Worm (Caenorhabditis elegans) whole organism, L1 larva: ENCODE results near the gene pgph-1.

Source experiments
- C16A3.4 ChIP-seq: fragments of 150-350 bp; optimal IDR thresholded peaks from 2 replicates; lab custom pipeline; 2014; ENCODE audit warnings: missing biosample characterization, missing genetic modification characterization
- F16B12.6 ChIP-seq: fragments of 150-350 bp; optimal IDR thresholded peaks from 2 replicates; lab custom pipeline; 2014; ENCODE audit warnings: missing biosample characterization, missing genetic modification characterization
- blmp-1 ChIP-seq: fragments of 150-350 bp; optimal IDR thresholded peaks from 2 replicates; lab custom pipeline; 2014; ENCODE audit warnings: missing biosample characterization, missing genetic modification characterization
- ceh-82 ChIP-seq, 3 experiments: fragments of 150-350 bp in 1 of 3; sonication (generic microtip) in 2 of 3; optimal IDR thresholded peaks; 2 replicates each; lab custom pipeline; 2014 to 2017; ENCODE audit warnings: missing biosample characterization in 3 of 3, missing genetic modification characterization in 3 of 3
- ceh-88 ChIP-seq: fragments of 200-800 bp; sonication (Bioruptor generic); IDR thresholded peaks from 2 replicates; pipeline ENCODE4 v1.3.6; 2022; ENCODE audit warnings: missing genetic modification characterization, missing compliant biosample characterization
- dpl-1 ChIP-seq, 3 experiments: fragments of 150-350 bp in 2 of 3; sonication (generic microtip) in 1 of 3; optimal IDR thresholded peaks; 2 replicates each; lab custom pipeline; 2014 to 2017; ENCODE audit warnings: missing biosample characterization in 3 of 3, missing genetic modification characterization in 3 of 3, missing genetic modification reagents in 3 of 3
- dsc-1 ChIP-seq: sonication (generic microtip); optimal IDR thresholded peaks from 2 replicates; lab custom pipeline; 2016; ENCODE audit warnings: mild to moderate bottlenecking, missing genetic modification characterization, missing compliant biosample characterization
- efl-1 ChIP-seq, 4 experiments: fragments of 150-350 bp; optimal IDR thresholded peaks in 3 of 4; peaks in 1 of 4; 1 replicate in 1 of 4; 2 replicates in 3 of 4; lab custom pipeline; 2014; ENCODE audit warnings: missing biosample characterization in 2 of 4, missing genetic modification characterization in 2 of 4, missing genetic modification reagents in 2 of 4
- efl-3 ChIP-seq: fragments of 200-800 bp; sonication (Bioruptor generic); optimal IDR thresholded peaks from 2 replicates; lab custom pipeline; 2018; ENCODE audit warnings: mild to moderate bottlenecking, missing genetic modification characterization, missing compliant biosample characterization
- ets-5 ChIP-seq: fragments of 200-800 bp; sonication (Bioruptor generic); IDR thresholded peaks from 2 replicates; pipeline ENCODE4 v1.3.6; 2022; ENCODE audit warnings: missing genetic modification characterization, missing compliant biosample characterization
- fkh-8 ChIP-seq: sonication (generic microtip); optimal IDR thresholded peaks from 2 replicates; lab custom pipeline; 2016; ENCODE audit warnings: mild to moderate bottlenecking, missing genetic modification characterization, missing compliant biosample characterization
- grh-1 ChIP-seq: fragments of 200-800 bp; sonication (Bioruptor generic); IDR thresholded peaks from 2 replicates; pipeline ENCODE4 v1.3.6; 2022; ENCODE audit warnings: missing genetic modification reagents, missing genetic modification characterization, missing compliant biosample characterization
- hpl-2 ChIP-seq: fragments of 150-350 bp; optimal IDR thresholded peaks from 2 replicates; lab custom pipeline; 2014; ENCODE audit warnings: missing biosample characterization, missing genetic modification reagents, missing genetic modification characterization
- isw-1 ChIP-seq: fragments of 200-800 bp; sonication (Bioruptor generic); IDR thresholded peaks from 2 replicates; pipeline ENCODE4 v1.3.6; 2022; ENCODE audit warnings: missing genetic modification characterization, missing compliant biosample characterization
- jun-1 ChIP-seq: fragments of 150-350 bp; optimal IDR thresholded peaks from 2 replicates; lab custom pipeline; 2014; ENCODE audit warnings: missing biosample characterization, missing genetic modification reagents, missing genetic modification characterization
- lin-13 ChIP-seq: fragments of 150-350 bp; optimal IDR thresholded peaks from 2 replicates; lab custom pipeline; 2014; ENCODE audit warnings: missing biosample characterization, missing genetic modification reagents, missing genetic modification characterization
- lin-14 ChIP-seq: fragments of 200-800 bp; sonication (Bioruptor generic); optimal IDR thresholded peaks from 2 replicates; lab custom pipeline; 2018; ENCODE audit warnings: mild to moderate bottlenecking, missing genetic modification characterization, moderate library complexity, missing compliant biosample characterization
- lin-15B ChIP-seq: fragments of 150-350 bp; sonication (generic microtip); optimal IDR thresholded peaks from 3 replicates; lab custom pipeline; 2014; ENCODE audit warnings: missing biosample characterization, missing genetic modification characterization
- lin-35 ChIP-seq, 2 experiments: fragments of 150-350 bp; optimal IDR thresholded peaks; 2 replicates each; lab custom pipeline; 2014; ENCODE audit warnings: missing biosample characterization in 2 of 2, missing genetic modification characterization in 2 of 2, missing genetic modification reagents in 2 of 2
- lir-3 ChIP-seq: sonication (generic microtip); optimal IDR thresholded peaks from 2 replicates; lab custom pipeline; 2016; ENCODE audit warnings: mild to moderate bottlenecking, missing genetic modification characterization, moderate library complexity, missing compliant biosample characterization; ENCODE audit not compliant: poor library complexity
- lsy-2 ChIP-seq, 2 experiments: fragments of 150-350 bp; optimal IDR thresholded peaks; 2 replicates each; lab custom pipeline; 2014; ENCODE audit warnings: missing biosample characterization in 2 of 2, missing genetic modification characterization in 2 of 2
- mab-9 ChIP-seq: fragments of 200-800 bp; sonication (Bioruptor generic); IDR thresholded peaks from 2 replicates; pipeline ENCODE4 v1.3.6; 2022; ENCODE audit warnings: missing genetic modification reagents, missing genetic modification characterization, missing compliant biosample characterization
- mdl-1 ChIP-seq, 2 experiments: fragments of 150-350 bp; optimal IDR thresholded peaks; 2 replicates each; lab custom pipeline; 2014 to 2017; ENCODE audit warnings: missing biosample characterization in 2 of 2, missing genetic modification characterization in 2 of 2, inconsistent platforms in 1 of 2
- mep-1 ChIP-seq: fragments of 150-350 bp; optimal IDR thresholded peaks from 2 replicates; lab custom pipeline; 2014; ENCODE audit warnings: missing biosample characterization, missing genetic modification characterization
- nhr-19 ChIP-seq: fragments of 200-800 bp; sonication (Bioruptor generic); conservative IDR thresholded peaks from 2 replicates; pipeline ENCODE4 v1.3.6; 2022; ENCODE audit warnings: missing genetic modification characterization, missing compliant biosample characterization
- nhr-20 ChIP-seq: sonication (generic microtip); optimal IDR thresholded peaks from 2 replicates; lab custom pipeline; 2016; ENCODE audit warnings: mild to moderate bottlenecking, missing genetic modification characterization, missing compliant biosample characterization
- nhr-47 ChIP-seq: sonication (generic microtip); optimal IDR thresholded peaks from 2 replicates; lab custom pipeline; 2016; ENCODE audit warnings: mild to moderate bottlenecking, missing genetic modification characterization, moderate library complexity, missing compliant biosample characterization
- nhr-71 ChIP-seq: sonication (generic microtip); optimal IDR thresholded peaks from 2 replicates; lab custom pipeline; 2016; ENCODE audit warnings: mild to moderate bottlenecking, missing genetic modification characterization, moderate library complexity, missing compliant biosample characterization
- nhr-85 ChIP-seq: sonication (generic microtip); peaks from one replicate; lab custom pipeline; 2016; ENCODE audit warnings: missing genetic modification characterization, inconsistent platforms, missing compliant biosample characterization
- nhr-90 ChIP-seq: sonication (generic microtip); optimal IDR thresholded peaks from 2 replicates; lab custom pipeline; 2016; ENCODE audit warnings: mild to moderate bottlenecking, missing genetic modification characterization, missing compliant biosample characterization; ENCODE audit not compliant: poor library complexity
- rnt-1 ChIP-seq: sonication (generic microtip); optimal IDR thresholded peaks from 2 replicates; lab custom pipeline; 2016; ENCODE audit warnings: mild to moderate bottlenecking, missing genetic modification characterization, moderate library complexity, missing compliant biosample characterization
- skn-1 ChIP-seq: fragments of 150-350 bp; optimal IDR thresholded peaks from 2 replicates; lab custom pipeline; 2014; ENCODE audit warnings: missing biosample characterization, missing genetic modification characterization
- snu-23 ChIP-seq: sonication (generic microtip); optimal IDR thresholded peaks from 2 replicates; lab custom pipeline; 2016; ENCODE audit warnings: missing genetic modification characterization, missing compliant biosample characterization
- swsn-7 ChIP-seq: sonication (generic microtip); optimal IDR thresholded peaks from 2 replicates; lab custom pipeline; 2016; ENCODE audit warnings: missing genetic modification characterization, missing compliant biosample characterization
- tbx-2 ChIP-seq: sonication (generic microtip); optimal IDR thresholded peaks from 2 replicates; lab custom pipeline; 2016; ENCODE audit warnings: missing genetic modification characterization, missing compliant biosample characterization
- unc-130 ChIP-seq: fragments of 150-350 bp; optimal IDR thresholded peaks from 2 replicates; lab custom pipeline; 2017; ENCODE audit warnings: missing biosample characterization, missing genetic modification characterization, inconsistent platforms
- unc-98 ChIP-seq: fragments of 200-800 bp; sonication (Bioruptor generic); IDR thresholded peaks from 2 replicates; pipeline ENCODE4 v1.3.6; 2022; ENCODE audit warnings: missing genetic modification characterization, missing compliant biosample characterization
- xbp-1 ChIP-seq: sonication (generic microtip); optimal IDR thresholded peaks from 2 replicates; lab custom pipeline; 2016; ENCODE audit warnings: missing genetic modification characterization, missing compliant biosample characterization
- zag-1 ChIP-seq: fragments of 150-350 bp; optimal IDR thresholded peaks from 2 replicates; lab custom pipeline; 2014; ENCODE audit warnings: missing biosample characterization, missing genetic modification characterization
- ztf-4 ChIP-seq: fragments of 150-350 bp; optimal IDR thresholded peaks from 2 replicates; lab custom pipeline; 2014; ENCODE audit warnings: missing biosample characterization, missing genetic modification characterization

pgph-1 gene

ce11 chrV:5779984-5780383, 26.7 kb upstream of the pgph-1 start (continued):
- peak in 1 of 2 experiments; percentile 39 for TF ChIP-seq lsy-2 (tag; optimal IDR thresholded peaks at IDR 0.05; lab: Kevin White, UChicago)
- TF ChIP-seq nhr-71 (tag; lab: Kevin White, UChicago), result peak; percentile 54
- peak; percentile 32 for TF ChIP-seq snu-23
- peak; percentile 68 for TF ChIP-seq rnt-1 (tag; lab: Kevin White, UChicago)
- TF ChIP-seq nhr-90, result no peak
- TF ChIP-seq dpl-1 (GFP tag; optimal IDR thresholded peaks at IDR 0.05; lab: Kevin White, UChicago), result no peak
- no peak for TF ChIP-seq fkh-8 (tag; lab: Kevin White, UChicago)
- TF ChIP-seq blmp-1, result no peak
- TF ChIP-seq nhr-47 (tag; lab: Kevin White, UChicago), result no peak
- no peak for TF ChIP-seq lir-3 (tag; lab: Kevin White, UChicago)
- no peak for TF ChIP-seq efl-3 (GFP tag; lab: Kevin White, UChicago)
- TF ChIP-seq ztf-4 (tag; lab: Kevin White, UChicago), result no peak
- TF ChIP-seq ets-5 (GFP tag; lab: Robert Waterston, UW), result no peak
- peak; percentile 48 for TF ChIP-seq unc-130
- TF ChIP-seq efl-1 (optimal IDR thresholded peaks at IDR 0.05; lab: Kevin White, UChicago), result peak; percentile 8 to 36
- peak in 1 of 2 experiments; percentile 2 for TF ChIP-seq efl-1 (GFP tag; optimal IDR thresholded peaks at IDR 0.05 in 1 of 2; lab: Kevin White, UChicago)
- TF ChIP-seq zag-1 (tag; lab: Kevin White, UChicago), result no peak
- peak in 1 of 2 experiments; percentile 22 for TF ChIP-seq mdl-1 (tag; optimal IDR thresholded peaks at IDR 0.05; lab: Kevin White, UChicago)
- no peak for TF ChIP-seq F16B12.6 (tag; lab: Kevin White, UChicago)
- no peak for TF ChIP-seq hpl-2 (GFP tag; lab: Kevin White, UChicago)

- TF ChIP-seq nhr-85 (tag; lab: Kevin White, UChicago) (peak; percentile 25), nhr-19 (GFP tag; lab: Robert Waterston, UW) (peak; percentile 70), grh-1 (GFP tag; lab: Robert Waterston, UW) (peak; percentile 57), isw-1 (GFP tag; lab: Robert Waterston, UW) (peak; percentile 25; the same call in 1 of the 2 replicates)
These were observed 24.9 kb upstream of the pgph-1 start for ce11 chrV:5778216-5778615.

- TF ChIP-seq lsy-2 (tag; optimal IDR thresholded peaks at IDR 0.05; lab: Kevin White, UChicago) (peak; percentile 37 to 73), lin-13 (GFP tag; lab: Kevin White, UChicago) (peak; percentile 50), lin-35 (GFP tag; optimal IDR thresholded peaks at IDR 0.05; lab: Kevin White, UChicago) (peak; percentile 21 to 39), dpl-1 (GFP tag; optimal IDR thresholded peaks at IDR 0.05; lab: Kevin White, UChicago) (peak in 2 of 3 experiments; percentile 31 to 44), xbp-1 (tag; lab: Kevin White, UChicago) (peak; percentile 61), ceh-82 (tag; optimal IDR thresholded peaks at IDR 0.05; lab: Kevin White, UChicago) (peak in 2 of 3 experiments; percentile 28 to 71), nhr-90 (peak; percentile 13), dsc-1 (tag; lab: Kevin White, UChicago) (peak; percentile 2), efl-1 (optimal IDR thresholded peaks at IDR 0.05; lab: Kevin White, UChicago) (peak; percentile 49 to 55), efl-1 (GFP tag; optimal IDR thresholded peaks at IDR 0.05 in 1 of 2; lab: Kevin White, UChicago) (peak in 1 of 2 experiments; percentile 44), tbx-2 (tag; lab: Kevin White, UChicago) (peak; percentile 37), lin-15B (tag; lab: Kevin White, UChicago) (peak; percentile 31), C16A3.4 (tag; lab: Kevin White, UChicago) (peak; percentile 27), lin-14 (GFP tag; lab: Kevin White, UChicago) (peak; percentile 71), grh-1 (GFP tag; lab: Robert Waterston, UW) (peak; percentile 85), mab-9 (peak; percentile 84), rnt-1 (tag; lab: Kevin White, UChicago) (peak; percentile 61), snu-23 (peak; percentile 69), skn-1 (tag; lab: Kevin White, UChicago) (peak; percentile 65), ceh-88 (GFP tag; lab: Robert Waterston, UW) (peak; percentile 87), nhr-85 (tag; lab: Kevin White, UChicago) (peak; percentile 65), swsn-7 (tag; lab: Kevin White, UChicago) (peak; percentile 49), mdl-1 (tag; optimal IDR thresholded peaks at IDR 0.05; lab: Kevin White, UChicago) (peak in 1 of 2 experiments; percentile 1), mep-1 (tag; lab: Kevin White, UChicago) (peak; percentile 27), fkh-8 (tag; lab: Kevin White, UChicago) (peak; percentile 27), blmp-1 (peak; percentile 32), unc-98 (GFP tag; lab: Robert Waterston, UW) (0 out of 2 replicates have a peak, but pooled peaks have one; percentile 25), nhr-20 (peak; percentile 54), nhr-19 (GFP tag; lab: Robert Waterston, UW) (peak; percentile 96), nhr-47 (tag; lab: Kevin White, UChicago) (peak; percentile 63), isw-1 (GFP tag; lab: Robert Waterston, UW) (peak; percentile 91), nhr-71 (tag; lab: Kevin White, UChicago) (peak; percentile 69), jun-1 (tag; lab: Kevin White, UChicago) (peak; percentile 6)
These were observed 23.6 kb upstream of the pgph-1 start, which contains the start of gene F44E7.4 for ce11 chrV:5776941-5777340. F44E7.4 (minus strand) TSS chrV:5776953.
